Fruit fly (Drosophila melanogaster): ENCODE measurements around the gene CG32284.
A peak's percentile ranks its signal among the peaks of the same experiment; 100 is the strongest.

The CG32284 gene

DNA sequence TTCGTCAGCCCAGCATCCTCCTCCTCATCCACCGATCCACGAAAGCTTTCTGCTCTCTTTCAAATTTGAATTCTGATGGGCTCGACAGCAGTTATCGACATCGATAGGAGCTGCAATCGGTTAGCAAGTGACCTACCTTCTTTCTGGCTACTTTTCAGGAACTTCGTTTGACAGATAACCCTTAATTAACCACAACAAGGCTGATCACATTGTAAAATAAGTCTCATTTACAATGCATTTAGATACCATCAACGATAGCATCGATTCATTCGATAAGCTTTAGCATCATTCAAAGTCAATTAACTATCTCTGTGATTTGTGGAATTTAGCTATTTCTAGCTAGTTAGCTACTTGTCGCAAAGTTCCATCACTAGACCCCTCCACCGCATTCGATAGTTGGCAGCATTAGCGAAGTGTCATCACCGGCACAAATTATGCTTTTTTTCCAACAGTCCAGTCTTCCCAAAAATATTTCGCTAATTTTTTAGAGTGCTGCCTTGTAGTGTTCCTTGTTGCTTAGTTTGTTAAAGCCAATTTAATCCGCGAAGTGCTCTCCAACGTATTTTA lies 7.9 kb upstream of the CG32284 start, which contains the start of the genes MnM and Girdin (continued):
- peak; percentile 85 for TF ChIP-seq CG2116 (GFP tag; optimal IDR thresholded peaks at IDR 0.05)
- TF ChIP-seq CG6683 (GFP tag; optimal IDR thresholded peaks at IDR 0.05) = no peak
- TF ChIP-seq gsb (GFP tag; IDR thresholded peaks at IDR 0.05) = no peak
- TF ChIP-seq HLH54F (GFP tag; optimal IDR thresholded peaks at IDR 0.05) = peak; percentile 87
- TF ChIP-seq dmrt99B (tag; optimal IDR thresholded peaks at IDR 0.05) = no peak
- TF ChIP-seq btn (GFP tag; optimal IDR thresholded peaks at IDR 0.05) = peak; percentile 52
- TF ChIP-seq CG8089 (GFP tag; optimal IDR thresholded peaks at IDR 0.05) = peak; percentile 64
- peak; percentile 44; the same call in 1 of the 2 replicates for TF ChIP-seq CG32772 (GFP tag; IDR thresholded peaks at IDR 0.05)
- TF ChIP-seq nmo (GFP tag; optimal IDR thresholded peaks at IDR 0.05) = peak; percentile 87
- TF ChIP-seq CG6765 (GFP tag; optimal IDR thresholded peaks at IDR 0.05) = no peak
- no peak for TF ChIP-seq C15 (GFP tag; IDR thresholded peaks at IDR 0.05)
- peak; percentile 75 for TF ChIP-seq maf-S (GFP tag; optimal IDR thresholded peaks at IDR 0.05)
- peak; percentile 40 for TF ChIP-seq p53 (GFP tag; optimal IDR thresholded peaks at IDR 0.05)
- no peak for TF ChIP-seq CG17385 (GFP tag; optimal IDR thresholded peaks at IDR 0.05)
- TF ChIP-seq Rx (GFP tag; IDR thresholded peaks at IDR 0.05) = no peak
- TF ChIP-seq Abd-B (GFP tag; optimal IDR thresholded peaks at IDR 0.05) = peak; percentile 75
- peak; percentile 17 for TF ChIP-seq CG1792 (GFP tag; optimal IDR thresholded peaks at IDR 0.05)
- TF ChIP-seq onecut (GFP tag; IDR thresholded peaks at IDR 0.05) = no peak
- peak; percentile 59 for TF ChIP-seq CG4424 (GFP tag; optimal IDR thresholded peaks at IDR 0.05)
- TF ChIP-seq CG13287 (GFP tag; IDR thresholded peaks at IDR 0.05; ENCODE audit: partially characterized antibody) = peak; percentile 89
- TF ChIP-seq nom (GFP tag; optimal IDR thresholded peaks at IDR 0.05) = no peak
- peak; percentile 82 for TF ChIP-seq CG12659 (GFP tag; optimal IDR thresholded peaks at IDR 0.05)
- peak; percentile 78 for TF ChIP-seq gsb-n (tag; optimal IDR thresholded peaks at IDR 0.05)
- no peak for TF ChIP-seq CG4282 (GFP tag; optimal IDR thresholded peaks at IDR 0.05)
- peak; percentile 50 for TF ChIP-seq CG9797 (GFP tag; optimal IDR thresholded peaks at IDR 0.05)
- 0 out of 3 replicates have a peak, but pooled peaks have one; percentile 21 for TF ChIP-seq Aef1 (GFP tag; IDR thresholded peaks at IDR 0.05)
- TF ChIP-seq Spps (tag; optimal IDR thresholded peaks at IDR 0.05) = no peak
- TF ChIP-seq sim (GFP tag; IDR thresholded peaks at IDR 0.05) = no peak
- peak; percentile 42; the same call in 1 of the 2 replicates for TF ChIP-seq CG6689 (GFP tag; IDR thresholded peaks at IDR 0.05)
- TF ChIP-seq CG10959 (GFP tag; IDR thresholded peaks at IDR 0.05) = no peak
- peak; percentile 92 for TF ChIP-seq Sry-β (GFP tag; optimal IDR thresholded peaks at IDR 0.05)
- no peak for TF ChIP-seq Adf1 (GFP tag; IDR thresholded peaks at IDR 0.05)
- no peak for TF ChIP-seq TFAM (GFP tag; optimal IDR thresholded peaks at IDR 0.05)
- peak; percentile 64 for TF ChIP-seq CG33213 (GFP tag; optimal IDR thresholded peaks at IDR 0.05)
- TF ChIP-seq shn (GFP tag; optimal IDR thresholded peaks at IDR 0.05) = peak; percentile 87
- TF ChIP-seq E2f1 (GFP tag; IDR thresholded peaks at IDR 0.05) = peak; percentile 25; the same call in 1 of the 2 replicates
- peak; percentile 79 for TF ChIP-seq pum (GFP tag; optimal IDR thresholded peaks at IDR 0.05)
- TF ChIP-seq Jarid2 (GFP tag; optimal IDR thresholded peaks at IDR 0.05) = no peak
- 0 out of 3 replicates have a peak, but pooled peaks have one; percentile 31 for TF ChIP-seq ken (GFP tag; IDR thresholded peaks at IDR 0.05)
- TF ChIP-seq kah (GFP tag; optimal IDR thresholded peaks at IDR 0.05) = no peak
- peak; percentile 87 for TF ChIP-seq lilli (GFP tag; optimal IDR thresholded peaks at IDR 0.05)
- peak; percentile 71 for TF ChIP-seq CG13775 (GFP tag; optimal IDR thresholded peaks at IDR 0.05)
- TF ChIP-seq Lhr (GFP tag; optimal IDR thresholded peaks at IDR 0.05) = peak; percentile 72
- TF ChIP-seq fd102C (GFP tag; optimal IDR thresholded peaks at IDR 0.05) = no peak
- TF ChIP-seq cad (GFP tag; optimal IDR thresholded peaks at IDR 0.05) = no peak
- no peak for TF ChIP-seq z (GFP tag; IDR thresholded peaks at IDR 0.05)
- TF ChIP-seq CG8359 (GFP tag; optimal IDR thresholded peaks at IDR 0.05; ENCODE audit: borderline replicate concordance) = no peak
- 0 out of 2 replicates have a peak, but pooled peaks have one; percentile 13 for TF ChIP-seq klu (GFP tag; IDR thresholded peaks at IDR 0.05)
- TF ChIP-seq Sry-δ (GFP tag; optimal IDR thresholded peaks at IDR 0.05) = peak; percentile 100
- TF ChIP-seq CG14050 (GFP tag; IDR thresholded peaks at IDR 0.05) = no peak
- peak; percentile 41 for TF ChIP-seq CG12104 (GFP tag; optimal IDR thresholded peaks at IDR 0.05)

All from whole organism, embryonic.